Worm (Caenorhabditis elegans) whole organism, L3 larva: ENCODE data around the gene C14B9.2.

ENCODE experiments used
- R02D3.7 ChIP-seq: fragments of 150-350 bp; optimal IDR thresholded peaks from 2 replicates; lab custom pipeline; 2014; ENCODE audit warnings: missing biosample characterization, missing genetic modification characterization
- ZK546.5 ChIP-seq: sonication (generic microtip); optimal IDR thresholded peaks from 2 replicates; lab custom pipeline; 2017; ENCODE audit warnings: missing biosample characterization, missing genetic modification characterization
- aly-2 ChIP-seq: fragments of 150-350 bp; optimal IDR thresholded peaks from 2 replicates; lab custom pipeline; 2014; ENCODE audit warnings: missing biosample characterization, missing genetic modification characterization
- ama-1 ChIP-seq: fragments of 150-350 bp; optimal IDR thresholded peaks from 2 replicates; lab custom pipeline; 2018
- ceh-16 ChIP-seq: sonication (generic microtip); optimal IDR thresholded peaks from 2 replicates; lab custom pipeline; 2017; ENCODE audit warnings: missing biosample characterization, missing genetic modification characterization
- ceh-28 ChIP-seq: fragments of 150-350 bp; optimal IDR thresholded peaks from 2 replicates; lab custom pipeline; 2014; ENCODE audit warnings: missing biosample characterization, missing genetic modification reagents, missing genetic modification characterization
- ceh-82 ChIP-seq: fragments of 150-350 bp; optimal IDR thresholded peaks from 2 replicates; lab custom pipeline; 2014; ENCODE audit warnings: missing biosample characterization, missing genetic modification characterization
- ceh-9 ChIP-seq: sonication (generic microtip); optimal IDR thresholded peaks from 2 replicates; lab custom pipeline; 2018; ENCODE audit warnings: missing biosample characterization, missing genetic modification characterization
- daf-12 ChIP-seq: fragments of 150-350 bp; optimal IDR thresholded peaks from 2 replicates; lab custom pipeline; 2014; ENCODE audit warnings: missing biosample characterization, missing genetic modification reagents, missing genetic modification characterization
- egl-27 ChIP-seq: sonication (generic microtip); optimal IDR thresholded peaks from 4 replicates; lab custom pipeline; 2017; ENCODE audit warnings: missing biosample characterization, missing genetic modification reagents, missing genetic modification characterization
- egl-5 ChIP-seq: fragments of 150-350 bp; optimal IDR thresholded peaks from 2 replicates; lab custom pipeline; 2017; ENCODE audit warnings: missing biosample characterization, missing genetic modification reagents, missing genetic modification characterization, inconsistent platforms
- elt-1 ChIP-seq: fragments of 150-350 bp; optimal IDR thresholded peaks from 2 replicates; lab custom pipeline; 2014; ENCODE audit warnings: missing biosample characterization, missing genetic modification characterization
- elt-2 ChIP-seq: sonication (generic microtip); optimal IDR thresholded peaks from 2 replicates; lab custom pipeline; 2016; ENCODE audit warnings: missing genetic modification reagents, mild to moderate bottlenecking, missing genetic modification characterization, missing compliant biosample characterization
- elt-3 ChIP-seq, 3 experiments: fragments of 150-350 bp in 1 of 3; sonication (generic microtip) in 2 of 3; optimal IDR thresholded peaks; 2 replicates in 2 of 3; 4 replicates in 1 of 3; lab custom pipeline; 2014 to 2017; ENCODE audit warnings: missing biosample characterization in 3 of 3, missing genetic modification characterization in 3 of 3
- eor-1 ChIP-seq, 2 experiments: fragments of 150-350 bp; optimal IDR thresholded peaks; 2 replicates each; lab custom pipeline; 2014 to 2018; ENCODE audit warnings: missing biosample characterization in 2 of 2, missing genetic modification characterization in 2 of 2
- fkh-10 ChIP-seq: sonication (generic microtip); optimal IDR thresholded peaks from 2 replicates; lab custom pipeline; 2017; ENCODE audit warnings: missing biosample characterization, missing genetic modification reagents, missing genetic modification characterization
- fkh-2 ChIP-seq: fragments of 150-350 bp; optimal IDR thresholded peaks from 2 replicates; lab custom pipeline; 2014; ENCODE audit warnings: missing biosample characterization, missing genetic modification reagents, missing genetic modification characterization
- fos-1 ChIP-seq: fragments of 150-350 bp; optimal IDR thresholded peaks from 2 replicates; lab custom pipeline; 2014; ENCODE audit warnings: missing biosample characterization, missing genetic modification characterization
- hmg-11 ChIP-seq: sonication (generic microtip); optimal IDR thresholded peaks from 2 replicates; lab custom pipeline; 2016; ENCODE audit warnings: missing genetic modification characterization, missing compliant biosample characterization
- jun-1 ChIP-seq: fragments of 150-350 bp; optimal IDR thresholded peaks from 2 replicates; lab custom pipeline; 2014; ENCODE audit warnings: missing biosample characterization, missing genetic modification reagents, missing genetic modification characterization
- lin-15B ChIP-seq: fragments of 150-350 bp; optimal IDR thresholded peaks from 2 replicates; lab custom pipeline; 2014; ENCODE audit warnings: missing biosample characterization, missing genetic modification characterization
- lin-39 ChIP-seq: fragments of 150-350 bp; optimal IDR thresholded peaks from 2 replicates; lab custom pipeline; 2018; ENCODE audit warnings: missing biosample characterization, missing genetic modification reagents, missing genetic modification characterization
- lsy-12 ChIP-seq: sonication (generic microtip); optimal IDR thresholded peaks from 2 replicates; lab custom pipeline; 2016; ENCODE audit warnings: mild to moderate bottlenecking, missing genetic modification characterization, missing compliant biosample characterization
- mdl-1 ChIP-seq: fragments of 150-350 bp; optimal IDR thresholded peaks from 2 replicates; lab custom pipeline; 2014; ENCODE audit warnings: missing biosample characterization, missing genetic modification characterization
- mml-1 ChIP-seq: fragments of 150-350 bp; sonication (generic microtip); optimal IDR thresholded peaks from 3 replicates; lab custom pipeline; 2014; ENCODE audit warnings: missing biosample characterization, missing genetic modification characterization
- nfya-1 ChIP-seq: sonication (generic microtip); optimal IDR thresholded peaks from 2 replicates; lab custom pipeline; 2017; ENCODE audit warnings: missing genetic modification characterization, mild to moderate bottlenecking, missing compliant biosample characterization, antibody characterized with exemption, moderate library complexity; ENCODE audit not compliant: insufficient read depth
- nhr-11 ChIP-seq: fragments of 150-350 bp; optimal IDR thresholded peaks from 2 replicates; lab custom pipeline; 2014; ENCODE audit warnings: missing biosample characterization, missing genetic modification characterization
- nhr-12 ChIP-seq: fragments of 150-350 bp; optimal IDR thresholded peaks from 2 replicates; lab custom pipeline; 2014; ENCODE audit warnings: missing biosample characterization, missing genetic modification characterization
- nhr-23 ChIP-seq: fragments of 150-350 bp; optimal IDR thresholded peaks from 2 replicates; lab custom pipeline; 2014; ENCODE audit warnings: missing biosample characterization, missing genetic modification reagents, missing genetic modification characterization
- nhr-237 ChIP-seq: fragments of 150-350 bp; optimal IDR thresholded peaks from 2 replicates; lab custom pipeline; 2014; ENCODE audit warnings: missing biosample characterization, missing genetic modification characterization
- nhr-25 ChIP-seq: sonication (generic microtip); optimal IDR thresholded peaks from 2 replicates; lab custom pipeline; 2017; ENCODE audit warnings: missing biosample characterization, missing genetic modification characterization
- nhr-28 ChIP-seq: fragments of 150-350 bp; optimal IDR thresholded peaks from 2 replicates; lab custom pipeline; 2014; ENCODE audit warnings: missing biosample characterization, missing genetic modification characterization
- nhr-43 ChIP-seq: sonication (generic microtip); optimal IDR thresholded peaks from 2 replicates; lab custom pipeline; 2016; ENCODE audit warnings: mild to moderate bottlenecking, missing genetic modification characterization, missing compliant biosample characterization; ENCODE audit not compliant: poor library complexity, severe bottlenecking
- nhr-67 ChIP-seq: fragments of 150-350 bp; optimal IDR thresholded peaks from 2 replicates; lab custom pipeline; 2014; ENCODE audit warnings: missing biosample characterization, missing genetic modification characterization
- nhr-76 ChIP-seq: fragments of 150-350 bp; sonication (generic microtip); optimal IDR thresholded peaks from 5 replicates; lab custom pipeline; 2014; ENCODE audit warnings: missing biosample characterization, missing genetic modification characterization
- nhr-77 ChIP-seq: fragments of 150-350 bp; optimal IDR thresholded peaks from 2 replicates; lab custom pipeline; 2014; ENCODE audit warnings: missing biosample characterization, missing genetic modification characterization
- pha-4 ChIP-seq: fragments of 150-350 bp; optimal IDR thresholded peaks from 2 replicates; lab custom pipeline; 2014; ENCODE audit warnings: missing biosample characterization, missing genetic modification reagents, missing genetic modification characterization
- pqm-1 ChIP-seq: fragments of 150-350 bp; optimal IDR thresholded peaks from 2 replicates; lab custom pipeline; 2017; ENCODE audit warnings: missing biosample characterization, missing genetic modification characterization, inconsistent platforms
- sea-2 ChIP-seq: fragments of 150-350 bp; sonication (generic microtip); optimal IDR thresholded peaks from 4 replicates; lab custom pipeline; 2014; ENCODE audit warnings: missing biosample characterization, missing genetic modification reagents, missing genetic modification characterization
- skn-1 ChIP-seq: fragments of 150-350 bp; optimal IDR thresholded peaks from 2 replicates; lab custom pipeline; 2014; ENCODE audit warnings: missing biosample characterization, missing genetic modification characterization
- snpc-4 ChIP-seq: fragments of 150-350 bp; optimal IDR thresholded peaks from 2 replicates; lab custom pipeline; 2014; ENCODE audit warnings: missing biosample characterization, missing genetic modification characterization
- tbx-2 ChIP-seq: sonication (generic microtip); optimal IDR thresholded peaks from 2 replicates; lab custom pipeline; 2016; ENCODE audit warnings: mild to moderate bottlenecking, missing genetic modification characterization, missing compliant biosample characterization
- unc-39 ChIP-seq: sonication (generic microtip); optimal IDR thresholded peaks from 4 replicates; lab custom pipeline; 2017; ENCODE audit warnings: missing biosample characterization, missing genetic modification characterization
- unc-62 ChIP-seq: fragments of 150-350 bp; sonication (generic microtip); optimal IDR thresholded peaks from 4 replicates; lab custom pipeline; 2014; ENCODE audit warnings: missing biosample characterization, missing genetic modification reagents, missing genetic modification characterization
- zag-1 ChIP-seq: fragments of 150-350 bp; optimal IDR thresholded peaks from 2 replicates; lab custom pipeline; 2014; ENCODE audit warnings: missing biosample characterization, missing genetic modification characterization
- ztf-11 ChIP-seq: fragments of 150-350 bp; optimal IDR thresholded peaks from 2 replicates; lab custom pipeline; 2014; ENCODE audit warnings: missing biosample characterization, missing genetic modification characterization
- ztf-4 ChIP-seq: fragments of 150-350 bp; optimal IDR thresholded peaks from 2 replicates; lab custom pipeline; 2014; ENCODE audit warnings: missing biosample characterization, missing genetic modification characterization

The C14B9.2 gene

DNA sequence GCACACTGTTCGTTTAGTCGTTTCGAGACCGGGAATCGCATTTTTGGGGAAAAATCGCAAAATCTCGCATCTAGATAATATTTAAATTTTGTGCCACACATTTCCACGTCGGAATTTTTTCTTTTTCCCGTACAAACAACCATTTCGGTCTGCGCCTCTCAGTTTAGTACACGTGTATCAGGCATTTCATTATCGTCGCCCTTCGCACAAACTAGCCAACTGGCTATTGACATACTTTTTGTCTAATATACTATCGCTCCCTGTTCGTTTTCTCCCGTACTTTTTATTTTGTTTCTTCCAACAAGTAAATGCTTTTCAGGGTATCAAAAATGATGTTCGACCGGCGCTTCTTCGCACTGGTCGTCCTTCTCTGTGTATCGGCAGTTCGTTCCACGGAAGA is at the start of gene C14B9.2:
TSS of gene C14B9.2 (plus strand) at position 320 of the 400 bp plus-strand sequence.
- TF ChIP-seq pha-4 (tag; lab: Kevin White, UChicago), result peak; percentile 76
- peak; percentile 20 for TF ChIP-seq elt-2
- TF ChIP-seq unc-39 (tag; lab: Kevin White, UChicago), result no peak
- TF ChIP-seq mdl-1 (tag; lab: Kevin White, UChicago), result no peak
- TF ChIP-seq nhr-11 (tag; lab: Kevin White, UChicago), result no peak
- no peak for TF ChIP-seq pqm-1 (tag; lab: Kevin White, UChicago)
- TF ChIP-seq, all 47 proteins: peak for 2

DNA sequence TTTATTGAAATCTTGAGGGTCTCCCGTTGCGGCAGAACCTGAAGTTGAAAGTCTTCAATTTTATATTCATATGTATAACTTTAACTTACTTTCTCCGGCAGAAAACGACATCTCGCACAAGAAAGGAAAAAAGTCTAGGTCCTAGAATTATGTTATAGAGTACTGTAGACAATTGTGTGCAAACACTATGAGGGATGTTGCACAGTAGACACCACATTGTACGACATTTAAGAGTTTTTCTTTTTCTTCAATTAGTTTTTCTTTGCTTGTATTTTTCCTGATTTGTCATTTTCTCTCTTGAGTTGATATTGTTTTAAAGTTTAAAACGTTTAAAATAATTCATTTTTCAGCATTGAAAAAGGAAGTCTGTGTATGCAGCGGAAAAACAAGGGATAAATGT is 48.1 kb upstream of the C14B9.2 start, which contains the start of the genes K06H7.7 and grp-1:
TSS of gene K06H7.7 (minus strand) at position 121 of the 400 bp plus-strand sequence.
TSS of gene grp-1 (plus strand) at position 351 of the 400 bp plus-strand sequence.
- TF ChIP-seq nhr-23 (peak; percentile 81), hmg-11 (tag; lab: Kevin White, UChicago) (no peak), ztf-11 (tag; lab: Kevin White, UChicago) (no peak), ceh-9 (tag; lab: Kevin White, UChicago) (no peak), ceh-16 (no peak), fkh-10 (GFP tag; lab: Kevin White, UChicago) (no peak), lin-15B (tag; lab: Kevin White, UChicago) (peak; percentile 73), nfya-1 (tag; lab: Kevin White, UChicago) (peak; percentile 72), mml-1 (tag; lab: Kevin White, UChicago) (no peak), nhr-76 (no peak), ztf-4 (no peak), elt-2 (no peak), egl-27 (tag; lab: Kevin White, UChicago) (no peak), nhr-237 (tag; lab: Kevin White, UChicago) (no peak), mdl-1 (tag; lab: Kevin White, UChicago) (no peak), unc-39 (tag; lab: Kevin White, UChicago) (no peak), unc-62 (no peak), daf-12 (tag; lab: Kevin White, UChicago) (no peak), lin-39 (tag; lab: Kevin White, UChicago) (no peak), nhr-43 (tag; lab: Kevin White, UChicago) (peak; percentile 49), pha-4 (tag; lab: Kevin White, UChicago) (peak; percentile 71), ceh-82 (no peak), nhr-12 (tag; lab: Kevin White, UChicago) (no peak), elt-1 (tag; lab: Kevin White, UChicago) (no peak), nhr-67 (tag; lab: Kevin White, UChicago) (no peak), egl-5 (peak; percentile 56), R02D3.7 (no peak), jun-1 (tag; lab: Kevin White, UChicago) (no peak), ZK546.5 (no peak), zag-1 (no peak), ama-1 (lab: Kevin White, UChicago) (no peak), nhr-11 (tag; lab: Kevin White, UChicago) (no peak), lsy-12 (tag; lab: Kevin White, UChicago) (no peak), eor-1 (tag; optimal IDR thresholded peaks at IDR 0.05; lab: Kevin White, UChicago) (no peak), tbx-2 (tag; lab: Kevin White, UChicago) (no peak), fkh-2 (tag; lab: Kevin White, UChicago) (no peak), nhr-25 (tag; lab: Kevin White, UChicago) (peak; percentile 21), aly-2 (tag; lab: Kevin White, UChicago) (no peak), nhr-28 (tag; lab: Kevin White, UChicago) (no peak), elt-3 (tag; optimal IDR thresholded peaks at IDR 0.05; lab: Kevin White, UChicago) (no peak), pqm-1 (tag; lab: Kevin White, UChicago) (no peak), snpc-4 (tag; lab: Kevin White, UChicago) (no peak), nhr-77 (no peak), sea-2 (GFP tag; lab: Kevin White, UChicago) (no peak), fos-1 (tag; lab: Kevin White, UChicago) (no peak), skn-1 (tag; lab: Kevin White, UChicago) (no peak), ceh-28 (tag; lab: Kevin White, UChicago) (no peak)
